Fruit fly (Drosophila melanogaster) whole organism: ENCODE results near the gene CG43074.

Experiments used
- CG8478 ChIP-seq: fragments of >200 bp; optimal IDR thresholded peaks from 2 replicates; lab custom pipeline; 2018; ENCODE audit warnings: inconsistent platforms
- Dll ChIP-seq: fragments of >200 bp; optimal IDR thresholded peaks from 2 replicates; lab custom pipeline; 2017
- EcR ChIP-seq, 2 experiments: fragments of >200 bp; optimal IDR thresholded peaks; 2 replicates each; lab custom pipeline; 2017; ENCODE audit warnings: missing biosample characterization in 2 of 2, missing genetic modification characterization in 2 of 2, missing genetic modification reagents in 2 of 2
- pan ChIP-seq: fragments of >200 bp; optimal IDR thresholded peaks from 2 replicates; lab custom pipeline; 2017
- psq ChIP-seq: fragments of >200 bp; optimal IDR thresholded peaks from 2 replicates; lab custom pipeline; 2017
- usp ChIP-seq: fragments of >200 bp; optimal IDR thresholded peaks from 2 replicates; lab custom pipeline; 2017; ENCODE audit warnings: missing biosample characterization, missing genetic modification characterization, mixed read lengths

The CG43074 gene

dm6 chr3L:3512567-3512966, 28.1 kb upstream of the CG43074 start, which contains the start of gene ImpE2:
Gene ImpE2 (minus strand): TSS chr3L:3512681.
- TF ChIP-seq Dll (lab: Kevin White, UChicago) = peak; percentile 13
- peak; percentile 33 to 75 for TF ChIP-seq EcR (GFP tag; optimal IDR thresholded peaks at IDR 0.05; lab: Kevin White, UChicago)
- no peak for TF ChIP-seq CG8478 (lab: Kevin White, UChicago)
- no peak for TF ChIP-seq pan (lab: Kevin White, UChicago)
- no peak for TF ChIP-seq psq (lab: Kevin White, UChicago)

- TF ChIP-seq psq (lab: Kevin White, UChicago) (no peak), CG8478 (lab: Kevin White, UChicago) (no peak), usp (no peak)
These were observed 18.8 kb upstream of the CG43074 start for dm6 chr3L:3503248-3503647.

- TF ChIP-seq CG8478 (lab: Kevin White, UChicago) (no peak), psq (lab: Kevin White, UChicago) (no peak), Dll (lab: Kevin White, UChicago) (no peak), usp (no peak), pan (lab: Kevin White, UChicago) (no peak), EcR (GFP tag; optimal IDR thresholded peaks at IDR 0.05; lab: Kevin White, UChicago) (no peak)
These were observed 12.1 kb upstream of the CG43074 start for dm6 chr3L:3496593-3496992.

- TF ChIP-seq EcR (GFP tag; optimal IDR thresholded peaks at IDR 0.05; lab: Kevin White, UChicago) (no peak), Dll (lab: Kevin White, UChicago) (no peak), usp (no peak), psq (lab: Kevin White, UChicago) (no peak), pan (lab: Kevin White, UChicago) (no peak), CG8478 (lab: Kevin White, UChicago) (no peak)
These were observed 7.8 kb upstream of the CG43074 start for dm6 chr3L:3492116-3492747.

dm6 chr3L:3485088-3485710, 746 bp upstream of the CG43074 start:
- TF ChIP-seq Dll (lab: Kevin White, UChicago) (no peak), pan (lab: Kevin White, UChicago) (peak; percentile 47), psq (lab: Kevin White, UChicago) (no peak), usp (no peak), CG8478 (lab: Kevin White, UChicago) (no peak), EcR (GFP tag; optimal IDR thresholded peaks at IDR 0.05; lab: Kevin White, UChicago) (no peak)

dm6 chr3L:3479551-3479950, 4.9 kb downstream of the CG43074 start:
- TF ChIP-seq pan (lab: Kevin White, UChicago) (no peak), CG8478 (lab: Kevin White, UChicago) (no peak), usp (no peak), Dll (lab: Kevin White, UChicago) (no peak), psq (lab: Kevin White, UChicago) (no peak), EcR (GFP tag; optimal IDR thresholded peaks at IDR 0.05; lab: Kevin White, UChicago) (no peak)

dm6 chr3L:3472786-3473185, 11.7 kb downstream of the CG43074 start:
- TF ChIP-seq CG8478 (lab: Kevin White, UChicago) = no peak
- TF ChIP-seq usp = no peak
- no peak for TF ChIP-seq EcR (GFP tag; optimal IDR thresholded peaks at IDR 0.05; lab: Kevin White, UChicago)
- no peak for TF ChIP-seq Dll (lab: Kevin White, UChicago)
- no peak for TF ChIP-seq psq (lab: Kevin White, UChicago)
- no peak for TF ChIP-seq pan (lab: Kevin White, UChicago)

dm6 chr3L:3472063-3472528, 12.4 kb downstream of the CG43074 start, which contains the start of the genes CG32267 and CG42324:
Gene CG32267 (minus strand): TSS chr3L:3472113.
Gene CG42324 (plus strand): TSS chr3L:3472447.
- TF ChIP-seq EcR (GFP tag; optimal IDR thresholded peaks at IDR 0.05; lab: Kevin White, UChicago) (no peak), psq (lab: Kevin White, UChicago) (no peak), pan (lab: Kevin White, UChicago) (no peak), CG8478 (lab: Kevin White, UChicago) (no peak), Dll (lab: Kevin White, UChicago) (no peak)

- TF ChIP-seq pan (lab: Kevin White, UChicago) = no peak
- TF ChIP-seq usp = no peak
- no peak for TF ChIP-seq psq (lab: Kevin White, UChicago)
- TF ChIP-seq CG8478 (lab: Kevin White, UChicago) = no peak
- TF ChIP-seq Dll (lab: Kevin White, UChicago) = no peak
- no peak for TF ChIP-seq EcR (GFP tag; optimal IDR thresholded peaks at IDR 0.05; lab: Kevin White, UChicago)
These were observed 13.3 kb downstream of the CG43074 start, which contains the start of gene CG14971 for dm6 chr3L:3471174-3471573. Gene CG14971 (minus strand): TSS chr3L:3471309.

dm6 chr3L:3469709-3470108, 14.7 kb downstream of the CG43074 start:
- no peak for TF ChIP-seq usp
- no peak for TF ChIP-seq psq (lab: Kevin White, UChicago)
- TF ChIP-seq CG8478 (lab: Kevin White, UChicago) = no peak
- no peak for TF ChIP-seq EcR (GFP tag; optimal IDR thresholded peaks at IDR 0.05; lab: Kevin White, UChicago)
- TF ChIP-seq Dll (lab: Kevin White, UChicago) = no peak
- TF ChIP-seq pan (lab: Kevin White, UChicago) = no peak

- TF ChIP-seq psq (lab: Kevin White, UChicago) (no peak), pan (lab: Kevin White, UChicago) (no peak), Dll (lab: Kevin White, UChicago) (no peak), usp (no peak), EcR (GFP tag; optimal IDR thresholded peaks at IDR 0.05; lab: Kevin White, UChicago) (no peak), CG8478 (lab: Kevin White, UChicago) (no peak)
These were observed 18.3 kb downstream of the CG43074 start, which contains the start of gene CycJ for dm6 chr3L:3466200-3466599. Gene CycJ (plus strand): TSS chr3L:3466428.
